Fruit fly (Drosophila melanogaster) whole organism, pupa: ENCODE data around the gene CG16713.

ENCODE experiments used
- CG10348 ChIP-seq: fragments of 200-800 bp; sonication (Bioruptor generic); IDR thresholded peaks from 2 replicates; pipeline ENCODE4 v1.3.6; 2022; ENCODE audit warnings: missing biosample characterization, missing genetic modification characterization
- CG12605 ChIP-seq: fragments of 200-800 bp; sonication (Bioruptor generic); IDR thresholded peaks from 2 replicates; pipeline ENCODE4 v1.3.6; 2022; ENCODE audit warnings: missing biosample characterization, missing genetic modification characterization
- CG13204 ChIP-seq: fragments of 200-800 bp; sonication (Bioruptor generic); optimal IDR thresholded peaks from 2 replicates; lab custom pipeline; 2018; ENCODE audit warnings: missing biosample characterization, mild to moderate bottlenecking, missing genetic modification characterization, moderate library complexity
- CG14655 ChIP-seq: fragments of 200-800 bp; sonication (Bioruptor generic); optimal IDR thresholded peaks from 3 replicates; lab custom pipeline; 2017; ENCODE audit warnings: mild to moderate bottlenecking, missing biosample characterization, missing genetic modification reagents, missing genetic modification characterization
- CG15710 ChIP-seq: fragments of 200-800 bp; sonication (Bioruptor generic); optimal IDR thresholded peaks from 2 replicates; lab custom pipeline; 2018; ENCODE audit warnings: missing biosample characterization, mild to moderate bottlenecking, missing genetic modification characterization, moderate library complexity
- CG17806 ChIP-seq: fragments of 200-800 bp; sonication (Bioruptor generic); optimal IDR thresholded peaks from 2 replicates; lab custom pipeline; 2018; ENCODE audit warnings: missing biosample characterization, mild to moderate bottlenecking, missing genetic modification characterization, moderate library complexity
- CG32121 ChIP-seq: fragments of 200-800 bp; sonication (Bioruptor generic); IDR thresholded peaks from 2 replicates; pipeline ENCODE4 v1.3.6; 2022; ENCODE audit warnings: missing biosample characterization, missing genetic modification characterization
- CG34367 ChIP-seq: fragments of 200-800 bp; sonication (Bioruptor generic); optimal IDR thresholded peaks from 2 replicates; lab custom pipeline; 2018; ENCODE audit warnings: missing biosample characterization, mild to moderate bottlenecking, missing genetic modification characterization
- CG4496 ChIP-seq: fragments of 200-800 bp; sonication (Bioruptor generic); IDR thresholded peaks from 3 replicates; pipeline ENCODE4 v1.3.6; 2022; ENCODE audit warnings: missing biosample characterization, missing genetic modification characterization
- CG8159 ChIP-seq: fragments of 200-800 bp; sonication (Bioruptor generic); optimal IDR thresholded peaks from 3 replicates; lab custom pipeline; 2018; ENCODE audit warnings: missing biosample characterization, mild to moderate bottlenecking, missing genetic modification characterization, moderate library complexity
- CG8301 ChIP-seq: fragments of 200-800 bp; sonication (Bioruptor generic); optimal IDR thresholded peaks from 2 replicates; lab custom pipeline; 2018; ENCODE audit warnings: missing biosample characterization, mild to moderate bottlenecking, missing genetic modification characterization
- CG9948 ChIP-seq: fragments of 200-800 bp; sonication (Bioruptor generic); optimal IDR thresholded peaks from 2 replicates; lab custom pipeline; 2018; ENCODE audit warnings: missing biosample characterization, mild to moderate bottlenecking, missing genetic modification characterization, moderate library complexity
- D1 ChIP-seq: fragments of 200-800 bp; sonication (Bioruptor generic); optimal IDR thresholded peaks from 2 replicates; lab custom pipeline; 2018; ENCODE audit warnings: missing biosample characterization, mild to moderate bottlenecking, missing genetic modification characterization, moderate library complexity
- EcR ChIP-seq: fragments of 200-800 bp; sonication (Bioruptor generic); optimal IDR thresholded peaks from 3 replicates; lab custom pipeline; 2019; ENCODE audit warnings: missing biosample characterization, missing genetic modification characterization, mild to moderate bottlenecking, moderate library complexity, missing genetic modification reagents
- Ets98B ChIP-seq: fragments of 200-800 bp; sonication (Bioruptor generic); IDR thresholded peaks from 2 replicates; pipeline ENCODE4 v1.3.6; 2022; ENCODE audit warnings: missing biosample characterization, missing genetic modification characterization
- Pif1A ChIP-seq: fragments of 200-800 bp; sonication (Bioruptor generic); optimal IDR thresholded peaks from 3 replicates; lab custom pipeline; 2016; ENCODE audit warnings: missing biosample characterization, missing genetic modification characterization
- Pif1B ChIP-seq: fragments of 200-800 bp; sonication (Bioruptor generic); optimal IDR thresholded peaks from 3 replicates; lab custom pipeline; 2016; ENCODE audit warnings: missing biosample characterization, missing genetic modification characterization
- Snoo ChIP-seq: fragments of 200-800 bp; sonication (Bioruptor generic); optimal IDR thresholded peaks from 3 replicates; lab custom pipeline; 2017; ENCODE audit warnings: missing biosample characterization, mild to moderate bottlenecking, missing genetic modification characterization, inconsistent platforms
- fd96Ca ChIP-seq: fragments of 200-800 bp; sonication (Bioruptor generic); IDR thresholded peaks from 3 replicates; pipeline ENCODE4 v1.3.6; 2022; ENCODE audit warnings: missing biosample characterization, missing genetic modification characterization
- gl ChIP-seq: fragments of 200-800 bp; sonication (Bioruptor generic); optimal IDR thresholded peaks from 2 replicates; lab custom pipeline; 2018; ENCODE audit warnings: missing biosample characterization, mild to moderate bottlenecking, missing genetic modification characterization
- rn ChIP-seq: fragments of 200-800 bp; sonication (Bioruptor generic); IDR thresholded peaks from 2 replicates; pipeline ENCODE4 v1.3.6; 2022; ENCODE audit warnings: missing biosample characterization, missing genetic modification characterization

The CG16713 gene

dm6 chr2L:3656667-3657066 is 38.5 kb downstream of the CG16713 start, which contains the start of gene for:
Gene for (minus strand): TSS chr2L:3656953.
- TF ChIP-seq CG32121 (GFP tag; lab: Robert Waterston, UW), result peak; percentile 15; the same call in 1 of the 2 replicates
- TF ChIP-seq CG15710 (tag; lab: Kevin White, UChicago), result no peak
- TF ChIP-seq CG14655 (GFP tag; lab: Kevin White, UChicago), result no peak
- no peak for TF ChIP-seq EcR (GFP tag; lab: Kevin White, UChicago)
- TF ChIP-seq CG17806, result peak; percentile 2
- peak; percentile 6; the same call in 1 of the 2 replicates for TF ChIP-seq Ets98B (GFP tag; lab: Robert Waterston, UW)

- TF ChIP-seq Ets98B (GFP tag; lab: Robert Waterston, UW) (peak; percentile 99), CG4496 (GFP tag; lab: Robert Waterston, UW) (peak; percentile 99), CG9948 (peak; percentile 98), fd96Ca (peak; percentile 99), rn (GFP tag; lab: Robert Waterston, UW) (peak; percentile 97), Pif1A (GFP tag; lab: Kevin White, UChicago) (peak; percentile 99), CG13204 (GFP tag; lab: Kevin White, UChicago) (peak; percentile 93), gl (tag; lab: Kevin White, UChicago) (peak; percentile 97), CG14655 (GFP tag; lab: Kevin White, UChicago) (peak; percentile 98), CG12605 (GFP tag; lab: Robert Waterston, UW) (peak; percentile 98), CG10348 (GFP tag; lab: Robert Waterston, UW) (peak; percentile 91), CG8301 (peak; percentile 99), CG34367 (tag; lab: Kevin White, UChicago) (peak; percentile 97), EcR (GFP tag; lab: Kevin White, UChicago) (peak; percentile 68), Pif1B (GFP tag; lab: Kevin White, UChicago) (peak; percentile 99), Snoo (tag; lab: Kevin White, UChicago) (peak; percentile 99), D1 (tag; lab: Kevin White, UChicago) (peak; percentile 95), CG32121 (GFP tag; lab: Robert Waterston, UW) (peak; percentile 98), CG15710 (tag; lab: Kevin White, UChicago) (peak; percentile 98), CG17806 (peak; percentile 98), CG8159 (tag; lab: Kevin White, UChicago) (peak; percentile 98)
Observed at dm6 chr2L:3655698-3656105, 39.5 kb downstream of the CG16713 start.

dm6 chr2L:3654956-3655618 is 40.1 kb downstream of the CG16713 start:
- TF ChIP-seq CG14655 (GFP tag; lab: Kevin White, UChicago), result no peak
- TF ChIP-seq fd96Ca, result no peak

- TF ChIP-seq CG4496 (GFP tag; lab: Robert Waterston, UW), result no peak
- TF ChIP-seq gl (tag; lab: Kevin White, UChicago), result no peak
- TF ChIP-seq CG34367 (tag; lab: Kevin White, UChicago), result no peak
- TF ChIP-seq CG10348 (GFP tag; lab: Robert Waterston, UW), result no peak
- no peak for TF ChIP-seq Snoo (tag; lab: Kevin White, UChicago)
- no peak for TF ChIP-seq Pif1B (GFP tag; lab: Kevin White, UChicago)
- TF ChIP-seq CG17806, result no peak
- no peak for TF ChIP-seq CG8159 (tag; lab: Kevin White, UChicago)
- TF ChIP-seq CG9948, result no peak
- TF ChIP-seq Pif1A (GFP tag; lab: Kevin White, UChicago), result no peak
- TF ChIP-seq CG12605 (GFP tag; lab: Robert Waterston, UW), result no peak
- no peak for TF ChIP-seq EcR (GFP tag; lab: Kevin White, UChicago)
- TF ChIP-seq CG32121 (GFP tag; lab: Robert Waterston, UW), result no peak
- TF ChIP-seq D1 (tag; lab: Kevin White, UChicago), result no peak
- no peak for TF ChIP-seq Ets98B (GFP tag; lab: Robert Waterston, UW)
- TF ChIP-seq rn (GFP tag; lab: Robert Waterston, UW), result no peak
- no peak for TF ChIP-seq fd96Ca
- no peak for TF ChIP-seq CG8301
Observed at dm6 chr2L:3648173-3648972, 46.8 kb downstream of the CG16713 start.

- no peak for TF ChIP-seq CG17806
- TF ChIP-seq CG4496 (GFP tag; lab: Robert Waterston, UW), result peak; percentile 84
- peak; percentile 25 for TF ChIP-seq Pif1A (GFP tag; lab: Kevin White, UChicago)
- TF ChIP-seq CG8301, result peak; percentile 34
- peak; percentile 78 for TF ChIP-seq Ets98B (GFP tag; lab: Robert Waterston, UW)
- TF ChIP-seq fd96Ca, result peak; percentile 22; the same call in 1 of the 3 replicates
- TF ChIP-seq D1 (tag; lab: Kevin White, UChicago), result no peak
- no peak for TF ChIP-seq CG10348 (GFP tag; lab: Robert Waterston, UW)
- TF ChIP-seq CG15710 (tag; lab: Kevin White, UChicago), result peak; percentile 43
- peak; percentile 58 for TF ChIP-seq CG12605 (GFP tag; lab: Robert Waterston, UW)
- TF ChIP-seq Pif1B (GFP tag; lab: Kevin White, UChicago), result peak; percentile 14
- no peak for TF ChIP-seq rn (GFP tag; lab: Robert Waterston, UW)
- TF ChIP-seq CG14655 (GFP tag; lab: Kevin White, UChicago), result peak; percentile 56
- peak; percentile 29 for TF ChIP-seq Snoo (tag; lab: Kevin White, UChicago)
- TF ChIP-seq gl (tag; lab: Kevin White, UChicago), result no peak
- TF ChIP-seq CG13204 (GFP tag; lab: Kevin White, UChicago), result no peak
- TF ChIP-seq EcR (GFP tag; lab: Kevin White, UChicago), result no peak
- TF ChIP-seq CG9948, result peak; percentile 23
- TF ChIP-seq CG32121 (GFP tag; lab: Robert Waterston, UW), result peak; percentile 82
- no peak for TF ChIP-seq CG8159 (tag; lab: Kevin White, UChicago)
- no peak for TF ChIP-seq CG34367 (tag; lab: Kevin White, UChicago)
- TF ChIP-seq, all 21 proteins: peak for 12
Observed at dm6 chr2L:3647521-3648172, 47.6 kb downstream of the CG16713 start.
